Worm (Caenorhabditis elegans): ENCODE results near the gene K10H10.12.

DNA sequence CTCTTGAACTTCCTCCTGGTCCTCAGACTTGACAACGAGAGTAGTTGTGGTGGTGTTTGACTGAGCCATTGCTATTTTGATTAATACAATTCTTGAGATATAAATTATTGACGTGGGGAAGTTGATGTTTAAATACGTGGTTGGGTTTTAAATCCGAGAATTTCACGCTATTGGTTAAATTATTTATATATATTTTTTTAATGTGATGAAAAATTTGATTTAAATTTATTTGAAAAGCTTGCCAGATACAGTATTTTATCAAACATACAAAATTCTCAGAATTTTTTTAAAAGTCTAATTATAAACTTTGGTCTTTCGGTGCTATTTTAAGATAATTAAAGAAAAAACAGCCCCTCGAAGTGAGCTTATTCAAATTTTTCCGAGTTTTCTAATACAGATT, 1.4 kb upstream of the K10H10.12 start, which contains the start of the genes K10H10.7 and K10H10.10:
- TF ChIP-seq ztf-26 (tag; optimal IDR thresholded peaks at IDR 0.05) (no peak), snpc-4 (GFP tag; optimal IDR thresholded peaks at IDR 0.05) (no peak), snpc-4 (tag; optimal IDR thresholded peaks at IDR 0.05) (no peak), die-1 (tag; optimal IDR thresholded peaks at IDR 0.05) (no peak), him-1 (tag; optimal IDR thresholded peaks at IDR 0.05) (no peak), aptf-3 (GFP tag; IDR thresholded peaks at IDR 0.05) (no peak), fkh-3 (tag; optimal IDR thresholded peaks at IDR 0.05) (no peak), tbp1 (GFP tag; optimal IDR thresholded peaks at IDR 0.05) (no peak)

Measured in whole organism, young adult.